Worm (Caenorhabditis elegans) whole organism, mixed stage, embryonic: ENCODE data around the gene F11F1.1.

Experiments
- M03D4.4 ChIP-seq: sonication (generic microtip); optimal IDR thresholded peaks from 2 replicates; lab custom pipeline; 2017; ENCODE audit warnings: mild to moderate bottlenecking, missing genetic modification characterization, missing compliant biosample characterization
- bed-3 ChIP-seq: fragments of 200-800 bp; sonication (Bioruptor generic); optimal IDR thresholded peaks from 3 replicates; lab custom pipeline; 2018; ENCODE audit warnings: mild to moderate bottlenecking, missing genetic modification characterization, moderate library complexity, missing compliant biosample characterization
- blmp-1 ChIP-seq: fragments of 150-350 bp; optimal IDR thresholded peaks from 2 replicates; lab custom pipeline; 2014; ENCODE audit warnings: missing biosample characterization, missing genetic modification characterization
- ceh-39 ChIP-seq: fragments of 150-350 bp; optimal IDR thresholded peaks from 2 replicates; lab custom pipeline; 2014; ENCODE audit warnings: missing biosample characterization, missing genetic modification characterization
- ceh-43 ChIP-seq: fragments of 200-800 bp; sonication (Bioruptor generic); optimal IDR thresholded peaks from 2 replicates; lab custom pipeline; 2018; ENCODE audit warnings: mild to moderate bottlenecking, missing genetic modification characterization, moderate library complexity, missing compliant biosample characterization
- ces-1 ChIP-seq: fragments of 150-350 bp; optimal IDR thresholded peaks from 2 replicates; lab custom pipeline; 2014; ENCODE audit warnings: missing biosample characterization, missing genetic modification reagents, missing genetic modification characterization
- drap-1 ChIP-seq: fragments of 200-800 bp; sonication (Bioruptor generic); optimal IDR thresholded peaks from 3 replicates; lab custom pipeline; 2018; ENCODE audit warnings: mild to moderate bottlenecking, missing genetic modification characterization, missing compliant biosample characterization
- elt-1 ChIP-seq: sonication (generic microtip); optimal IDR thresholded peaks from 2 replicates; lab custom pipeline; 2017; ENCODE audit warnings: missing genetic modification characterization, mild to moderate bottlenecking, missing compliant biosample characterization, antibody characterized with exemption, moderate library complexity, borderline replicate concordance; ENCODE audit not compliant: insufficient read depth
- elt-3 ChIP-seq: fragments of 150-350 bp; optimal IDR thresholded peaks from 2 replicates; lab custom pipeline; 2014; ENCODE audit warnings: missing biosample characterization, missing genetic modification characterization
- flh-1 ChIP-seq: fragments of 200-800 bp; sonication (Bioruptor generic); optimal IDR thresholded peaks from 2 replicates; lab custom pipeline; 2018; ENCODE audit warnings: mild to moderate bottlenecking, missing genetic modification characterization, moderate library complexity, missing compliant biosample characterization
- ham-2 ChIP-seq: fragments of 200-800 bp; sonication (Bioruptor generic); optimal IDR thresholded peaks from 2 replicates; lab custom pipeline; 2018; ENCODE audit warnings: mild to moderate bottlenecking, missing genetic modification characterization, missing compliant biosample characterization
- hlh-1 ChIP-seq: fragments of 150-350 bp; optimal IDR thresholded peaks from 2 replicates; lab custom pipeline; 2014; ENCODE audit warnings: missing biosample characterization, missing genetic modification reagents, missing genetic modification characterization
- lin-32 ChIP-seq: fragments of 200-800 bp; sonication (Bioruptor generic); optimal IDR thresholded peaks from 2 replicates; lab custom pipeline; 2018; ENCODE audit warnings: mild to moderate bottlenecking, missing genetic modification characterization, missing compliant biosample characterization
- lsy-2 ChIP-seq: fragments of 150-350 bp; optimal IDR thresholded peaks from 2 replicates; lab custom pipeline; 2014; ENCODE audit warnings: missing biosample characterization, missing genetic modification characterization
- mab-5 ChIP-seq: fragments of 150-350 bp; optimal IDR thresholded peaks from 2 replicates; lab custom pipeline; 2014; ENCODE audit warnings: missing biosample characterization, missing genetic modification characterization
- mls-2 ChIP-seq: sonication (generic microtip); optimal IDR thresholded peaks from 2 replicates; lab custom pipeline; 2016; ENCODE audit warnings: mild to moderate bottlenecking, missing genetic modification characterization, moderate library complexity, missing compliant biosample characterization
- nhr-12 ChIP-seq: fragments of 150-350 bp; optimal IDR thresholded peaks from 2 replicates; lab custom pipeline; 2014; ENCODE audit warnings: missing biosample characterization, missing genetic modification characterization
- nhr-2 ChIP-seq: fragments of 150-350 bp; optimal IDR thresholded peaks from 2 replicates; lab custom pipeline; 2014; ENCODE audit warnings: missing biosample characterization, missing genetic modification characterization
- nhr-237 ChIP-seq: fragments of 150-350 bp; optimal IDR thresholded peaks from 2 replicates; lab custom pipeline; 2014; ENCODE audit warnings: missing biosample characterization, missing genetic modification characterization
- nhr-28 ChIP-seq: fragments of 150-350 bp; optimal IDR thresholded peaks from 2 replicates; lab custom pipeline; 2014; ENCODE audit warnings: missing biosample characterization, missing genetic modification characterization
- nhr-76 ChIP-seq: sonication (generic microtip); optimal IDR thresholded peaks from 2 replicates; lab custom pipeline; 2017; ENCODE audit warnings: missing biosample characterization, missing genetic modification characterization
- sem-2 ChIP-seq: fragments of 200-800 bp; sonication (Bioruptor generic); optimal IDR thresholded peaks from 2 replicates; lab custom pipeline; 2018; ENCODE audit warnings: mild to moderate bottlenecking, missing genetic modification characterization, missing compliant biosample characterization
- snpc-4 ChIP-seq: fragments of 150-350 bp; optimal IDR thresholded peaks from 2 replicates; lab custom pipeline; 2014; ENCODE audit warnings: missing biosample characterization, missing genetic modification characterization
- sptf-1 ChIP-seq: sonication (generic microtip); optimal IDR thresholded peaks from 2 replicates; lab custom pipeline; 2017; ENCODE audit warnings: mild to moderate bottlenecking, missing genetic modification characterization, moderate library complexity, missing compliant biosample characterization
- tbx-8 ChIP-seq: fragments of 200-800 bp; sonication (Bioruptor generic); optimal IDR thresholded peaks from 2 replicates; lab custom pipeline; 2018; ENCODE audit warnings: mild to moderate bottlenecking, missing genetic modification characterization, moderate library complexity, missing compliant biosample characterization
- unc-120 ChIP-seq: sonication (generic microtip); optimal IDR thresholded peaks from 2 replicates; lab custom pipeline; 2017; ENCODE audit warnings: missing genetic modification characterization, missing compliant biosample characterization; ENCODE audit not compliant: poor library complexity, severe bottlenecking
- unc-39 ChIP-seq: fragments of 150-350 bp; optimal IDR thresholded peaks from 2 replicates; lab custom pipeline; 2014; ENCODE audit warnings: missing biosample characterization, missing genetic modification characterization
- unc-62 ChIP-seq: fragments of 150-350 bp; optimal IDR thresholded peaks from 2 replicates; lab custom pipeline; 2014; ENCODE audit warnings: missing biosample characterization, missing genetic modification reagents, missing genetic modification characterization
- zip-8 ChIP-seq: fragments of 150-350 bp; optimal IDR thresholded peaks from 2 replicates; lab custom pipeline; 2014; ENCODE audit warnings: missing biosample characterization, missing genetic modification characterization

The F11F1.1 gene

DNA sequence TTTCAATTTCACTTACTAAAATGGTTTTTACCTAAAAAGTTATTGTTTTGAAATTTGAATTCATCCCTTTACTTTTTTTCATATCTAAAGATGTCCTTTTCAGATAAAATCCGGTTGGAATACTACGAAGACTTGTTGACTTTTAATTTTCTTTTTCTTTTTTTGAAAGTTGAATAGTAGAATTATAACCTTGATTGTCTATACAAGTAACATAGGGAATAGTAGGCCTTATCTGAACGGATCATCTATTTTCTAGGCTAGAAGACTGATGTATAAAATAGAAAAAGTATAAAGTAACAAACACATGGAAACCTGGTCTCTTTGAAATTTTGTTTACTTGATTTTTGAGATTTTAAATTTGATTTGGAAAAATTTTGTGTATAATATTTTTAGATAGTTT is 14.5 kb upstream of the F11F1.1 start:
- TF ChIP-seq nhr-76 (no peak), bed-3 (GFP tag; lab: Kevin White, UChicago) (no peak), lsy-2 (tag; lab: Kevin White, UChicago) (no peak), tbx-8 (GFP tag; lab: Kevin White, UChicago) (no peak), zip-8 (tag; lab: Kevin White, UChicago) (no peak), nhr-28 (tag; lab: Kevin White, UChicago) (no peak), ceh-39 (tag; lab: Kevin White, UChicago) (no peak), ham-2 (GFP tag; lab: Kevin White, UChicago) (no peak), sptf-1 (tag; lab: Kevin White, UChicago) (no peak), sem-2 (GFP tag; lab: Kevin White, UChicago) (no peak), drap-1 (no peak)

ce11 chrIII:13381684-13382083 is 13.7 kb upstream of the F11F1.1 start:
- no peak for TF ChIP-seq nhr-76
- no peak for TF ChIP-seq nhr-28 (tag; lab: Kevin White, UChicago)
- TF ChIP-seq snpc-4 (tag; lab: Kevin White, UChicago) = no peak
- no peak for TF ChIP-seq elt-3
- TF ChIP-seq sptf-1 (tag; lab: Kevin White, UChicago) = no peak
- no peak for TF ChIP-seq ceh-39 (tag; lab: Kevin White, UChicago)
- no peak for TF ChIP-seq nhr-237 (tag; lab: Kevin White, UChicago)
- TF ChIP-seq unc-39 (tag; lab: Kevin White, UChicago) = no peak
- TF ChIP-seq blmp-1 = peak; percentile 78
- TF ChIP-seq elt-1 (tag; lab: Kevin White, UChicago) = no peak
- TF ChIP-seq nhr-2 (tag; lab: Kevin White, UChicago) = no peak
- no peak for TF ChIP-seq lin-32 (GFP tag; lab: Kevin White, UChicago)
- no peak for TF ChIP-seq ham-2 (GFP tag; lab: Kevin White, UChicago)
- peak; percentile 25 for TF ChIP-seq ces-1 (GFP tag; lab: Kevin White, UChicago)
- no peak for TF ChIP-seq M03D4.4 (tag; lab: Kevin White, UChicago)

DNA sequence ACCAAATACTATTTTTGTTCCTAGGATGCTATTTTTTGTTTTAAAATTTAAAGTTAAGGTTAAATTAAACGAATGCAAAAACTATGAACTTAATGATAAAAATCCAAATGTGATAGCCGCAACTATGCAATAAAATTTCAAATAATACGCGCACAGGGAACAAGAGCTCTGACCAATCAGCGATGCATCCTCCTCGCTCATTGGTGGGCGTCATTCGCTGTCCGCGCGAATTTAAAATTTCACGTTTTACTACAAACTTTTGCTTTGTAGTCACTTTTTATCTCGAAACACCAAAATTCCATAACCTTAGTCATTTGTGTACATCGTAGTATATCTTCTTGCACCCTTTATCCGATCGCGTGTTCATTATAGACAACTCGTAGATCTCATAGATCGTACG is 12.2 kb upstream of the F11F1.1 start:
- TF ChIP-seq tbx-8 (GFP tag; lab: Kevin White, UChicago) (no peak), M03D4.4 (tag; lab: Kevin White, UChicago) (no peak)

DNA sequence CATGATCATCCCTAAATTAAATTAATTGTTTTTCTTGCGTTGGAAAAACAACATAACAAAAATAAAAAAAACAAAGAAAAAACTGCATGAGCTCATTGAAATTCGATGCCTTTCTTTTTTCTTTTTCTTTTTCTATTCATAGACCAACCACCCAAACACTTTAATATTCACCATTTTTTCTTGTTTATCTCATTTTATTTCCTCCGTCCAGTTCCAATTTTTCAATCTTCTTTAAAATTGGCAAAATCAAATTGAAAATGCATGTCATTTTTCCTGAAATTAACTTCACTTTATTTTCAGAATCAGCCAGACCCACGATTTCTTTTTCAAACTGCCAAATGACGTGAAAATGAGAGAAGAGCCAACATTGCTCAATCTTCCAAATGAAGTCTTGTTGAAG is 9.5 kb upstream of the F11F1.1 start, which contains the start of gene T03F6.4:
Gene T03F6.4, plus strand, starts transcription at position 301 of the 400 bp plus-strand sequence.
- no peak for TF ChIP-seq nhr-76
- TF ChIP-seq nhr-12 (tag; lab: Kevin White, UChicago) = no peak
- TF ChIP-seq ces-1 (GFP tag; lab: Kevin White, UChicago) = no peak
- TF ChIP-seq unc-120 (tag; lab: Kevin White, UChicago) = no peak
- TF ChIP-seq blmp-1 = no peak
- TF ChIP-seq ceh-43 (GFP tag; lab: Kevin White, UChicago) = no peak
- TF ChIP-seq elt-3 = no peak
- no peak for TF ChIP-seq flh-1 (GFP tag; lab: Kevin White, UChicago)
- TF ChIP-seq, all 35 proteins: peak for 0

DNA sequence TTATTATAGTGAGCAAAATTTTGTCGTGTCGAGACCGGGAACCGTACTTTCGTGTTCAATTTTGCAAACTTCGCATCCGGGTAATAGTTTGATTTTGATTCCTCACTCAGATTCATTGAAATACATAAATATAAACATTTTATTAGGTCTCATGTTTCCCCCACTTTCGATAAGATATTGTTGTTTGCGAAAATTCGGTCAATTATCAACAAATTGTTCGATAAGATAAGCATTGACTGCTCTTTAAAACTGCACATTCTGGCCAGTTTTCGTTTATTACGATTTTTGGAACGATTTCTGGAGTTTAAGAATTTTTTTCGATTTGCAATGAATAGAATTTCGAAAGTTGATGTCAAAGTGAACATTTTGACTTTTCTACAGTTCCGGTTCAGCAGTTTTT is 6.7 kb upstream of the F11F1.1 start:
- TF ChIP-seq tbx-8 (GFP tag; lab: Kevin White, UChicago) (no peak), mab-5 (no peak), hlh-1 (tag; lab: Kevin White, UChicago) (no peak), ham-2 (GFP tag; lab: Kevin White, UChicago) (no peak)

ce11 chrIII:13389078-13389477 is 6.3 kb upstream of the F11F1.1 start, which contains the start of gene T03F6.3:
Gene T03F6.3 (plus strand): TSS chrIII:13389395.
- TF ChIP-seq mls-2 (tag; lab: Kevin White, UChicago) = no peak
- no peak for TF ChIP-seq nhr-12 (tag; lab: Kevin White, UChicago)
- TF ChIP-seq sem-2 (GFP tag; lab: Kevin White, UChicago) = no peak
- no peak for TF ChIP-seq ceh-39 (tag; lab: Kevin White, UChicago)
- TF ChIP-seq unc-62 (GFP tag; lab: Kevin White, UChicago) = no peak
- no peak for TF ChIP-seq elt-1 (tag; lab: Kevin White, UChicago)
- TF ChIP-seq mab-5 = no peak
- TF ChIP-seq M03D4.4 (tag; lab: Kevin White, UChicago) = no peak
- no peak for TF ChIP-seq elt-3
- TF ChIP-seq nhr-76 = no peak
- TF ChIP-seq unc-120 (tag; lab: Kevin White, UChicago) = no peak
- TF ChIP-seq, all 35 proteins: peak for 0
